Fruit fly (Drosophila melanogaster) whole organism, embryonic: ENCODE results near the gene Ets97D.

ENCODE experiments used
- Atf-2 ChIP-seq: fragments of 200-800 bp; sonication (Bioruptor generic); optimal IDR thresholded peaks from 2 replicates; lab custom pipeline; 2016; ENCODE audit warnings: missing biosample characterization, missing genetic modification characterization
- Bteb2 ChIP-seq: fragments of 200-800 bp; sonication (Bioruptor generic); optimal IDR thresholded peaks from 2 replicates; lab custom pipeline; 2016; ENCODE audit warnings: missing biosample characterization, missing genetic modification characterization
- CG10321 ChIP-seq: fragments of 200-800 bp; sonication (Bioruptor generic); IDR thresholded peaks from 2 replicates; pipeline ENCODE4 v1.3.6; 2022; ENCODE audit warnings: missing biosample characterization, missing genetic modification characterization
- CG11093 ChIP-seq: fragments of 200-800 bp; sonication (Bioruptor generic); IDR thresholded peaks from 3 replicates; pipeline ENCODE4 v1.3.6; 2022; ENCODE audit warnings: missing biosample characterization, missing genetic modification characterization
- CG12942 ChIP-seq: fragments of 200-800 bp; sonication (Bioruptor generic); optimal IDR thresholded peaks from 3 replicates; lab custom pipeline; 2016; ENCODE audit warnings: missing biosample characterization, missing genetic modification characterization
- CG13894 ChIP-seq: fragments of 200-800 bp; sonication (Bioruptor generic); optimal IDR thresholded peaks from 3 replicates; lab custom pipeline; 2018; ENCODE audit warnings: missing biosample characterization, mild to moderate bottlenecking, missing genetic modification characterization, moderate library complexity
- CG15514 ChIP-seq: fragments of 200-800 bp; sonication (Bioruptor generic); optimal IDR thresholded peaks from 3 replicates; lab custom pipeline; 2017; ENCODE audit warnings: missing biosample characterization, missing genetic modification characterization, mild to moderate bottlenecking, moderate library complexity, missing genetic modification reagents
- CG16779 ChIP-seq: fragments of 200-800 bp; sonication (Bioruptor generic); IDR thresholded peaks from 2 replicates; pipeline ENCODE4 v1.3.6; 2022; ENCODE audit warnings: missing biosample characterization, missing genetic modification characterization
- CG18619 ChIP-seq: fragments of 200-800 bp; sonication (Bioruptor generic); optimal IDR thresholded peaks from 3 replicates; lab custom pipeline; 2017; ENCODE audit warnings: missing biosample characterization, mild to moderate bottlenecking, missing genetic modification characterization
- CG2116 ChIP-seq: fragments of 200-800 bp; sonication (Bioruptor generic); optimal IDR thresholded peaks from 3 replicates; lab custom pipeline; 2018; ENCODE audit warnings: missing biosample characterization, mild to moderate bottlenecking, missing genetic modification characterization
- CG2712 ChIP-seq: fragments of 200-800 bp; optimal IDR thresholded peaks from 3 replicates; lab custom pipeline; 2019; ENCODE audit warnings: missing biosample characterization, mild to moderate bottlenecking, missing genetic modification characterization, moderate library complexity
- CG30403 ChIP-seq: fragments of 200-800 bp; sonication (Bioruptor generic); optimal IDR thresholded peaks from 3 replicates; lab custom pipeline; 2016; ENCODE audit warnings: missing biosample characterization, missing genetic modification characterization
- CG3407 ChIP-seq: fragments of 200-800 bp; sonication (Bioruptor generic); optimal IDR thresholded peaks from 2 replicates; lab custom pipeline; 2018; ENCODE audit warnings: missing biosample characterization, mild to moderate bottlenecking, missing genetic modification characterization
- CG34224 ChIP-seq: fragments of 200-800 bp; sonication (Bioruptor generic); IDR thresholded peaks from 3 replicates; pipeline ENCODE4 v1.3.6; 2022; ENCODE audit warnings: missing biosample characterization, missing genetic modification characterization; ENCODE audit not compliant: partially characterized antibody
- CG4360 ChIP-seq: fragments of 200-800 bp; sonication (Bioruptor generic); IDR thresholded peaks from 2 replicates; pipeline ENCODE4 v1.3.6; 2022; ENCODE audit warnings: missing biosample characterization, missing genetic modification characterization
- CG4424 ChIP-seq: fragments of 200-800 bp; sonication (Bioruptor generic); optimal IDR thresholded peaks from 3 replicates; lab custom pipeline; 2016; ENCODE audit warnings: missing biosample characterization, missing genetic modification characterization
- CG6654 ChIP-seq: fragments of 200-800 bp; sonication (Bioruptor generic); optimal IDR thresholded peaks from 2 replicates; lab custom pipeline; 2017; ENCODE audit warnings: missing biosample characterization, mild to moderate bottlenecking, missing genetic modification characterization
- CG6765 ChIP-seq: fragments of 200-800 bp; sonication (Bioruptor generic); optimal IDR thresholded peaks from 3 replicates; lab custom pipeline; 2017; ENCODE audit warnings: missing biosample characterization, mild to moderate bottlenecking, missing genetic modification characterization
- CG7271 ChIP-seq: fragments of 200-800 bp; sonication (Bioruptor generic); optimal IDR thresholded peaks from 2 replicates; lab custom pipeline; 2018; ENCODE audit warnings: missing biosample characterization, mild to moderate bottlenecking, missing genetic modification characterization, moderate library complexity
- CG7745 ChIP-seq: fragments of 200-800 bp; sonication (Bioruptor generic); optimal IDR thresholded peaks from 2 replicates; lab custom pipeline; 2018; ENCODE audit warnings: missing biosample characterization, mild to moderate bottlenecking, missing genetic modification characterization, moderate library complexity
- CG7987 ChIP-seq: fragments of 200-800 bp; sonication (Bioruptor generic); optimal IDR thresholded peaks from 2 replicates; lab custom pipeline; 2018; ENCODE audit warnings: missing biosample characterization, mild to moderate bottlenecking, missing genetic modification characterization, moderate library complexity
- CG8944 ChIP-seq: fragments of 200-800 bp; sonication (Bioruptor generic); optimal IDR thresholded peaks from 3 replicates; lab custom pipeline; 2016; ENCODE audit warnings: missing biosample characterization, missing genetic modification characterization
- CG9727 ChIP-seq: fragments of 200-800 bp; sonication (Bioruptor generic); optimal IDR thresholded peaks from 3 replicates; lab custom pipeline; 2017; ENCODE audit warnings: missing biosample characterization, mild to moderate bottlenecking, missing genetic modification characterization
- D ChIP-seq, 2 experiments: fragments of 200-800 bp in 1 of 2; fragments of >200 bp in 1 of 2; sonication (Bioruptor generic) in 1 of 2; optimal IDR thresholded peaks; 2 replicates in 1 of 2; 3 replicates in 1 of 2; lab custom pipeline; 2017; ENCODE audit warnings: mild to moderate bottlenecking in 1 of 2, missing biosample characterization in 1 of 2, missing genetic modification characterization in 1 of 2, missing genetic modification reagents in 1 of 2
- Dad ChIP-seq: fragments of 200-800 bp; sonication (Bioruptor generic); optimal IDR thresholded peaks from 3 replicates; lab custom pipeline; 2016; ENCODE audit warnings: missing biosample characterization, missing genetic modification characterization
- Dfd ChIP-seq, 2 experiments: fragments of >200 bp; optimal IDR thresholded peaks; 2 replicates each; lab custom pipeline; 2017; ENCODE audit warnings: missing biosample characterization in 2 of 2, missing genetic modification characterization in 2 of 2
- Dp ChIP-seq: fragments of 200-800 bp; sonication (Bioruptor generic); optimal IDR thresholded peaks from 2 replicates; lab custom pipeline; 2018; ENCODE audit warnings: missing biosample characterization, mild to moderate bottlenecking, missing genetic modification characterization, moderate library complexity
- Dref ChIP-seq: fragments of 200-800 bp; sonication (Bioruptor generic); IDR thresholded peaks from 2 replicates; pipeline ENCODE4 v1.3.6; 2022; ENCODE audit warnings: missing biosample characterization, missing genetic modification characterization
- Gsc ChIP-seq: fragments of 200-800 bp; sonication (Bioruptor generic); IDR thresholded peaks from 2 replicates; pipeline ENCODE4 v1.3.6; 2022; ENCODE audit warnings: missing biosample characterization, missing genetic modification characterization
- HLH3B ChIP-seq: fragments of 200-800 bp; sonication (Bioruptor generic); IDR thresholded peaks from 2 replicates; pipeline ENCODE4 v1.3.6; 2022; ENCODE audit warnings: missing biosample characterization, missing genetic modification characterization
- Hand ChIP-seq: fragments of 200-800 bp; sonication (Bioruptor generic); optimal IDR thresholded peaks from 2 replicates; lab custom pipeline; 2017; ENCODE audit warnings: mild to moderate bottlenecking, missing biosample characterization, missing genetic modification reagents, missing genetic modification characterization
- Hr39 ChIP-seq: fragments of >200 bp; optimal IDR thresholded peaks from 2 replicates; lab custom pipeline; 2017
- Med ChIP-seq: fragments of 200-800 bp; sonication (Bioruptor generic); peaks from one replicate; lab custom pipeline; 2016; ENCODE audit warnings: missing biosample characterization, missing genetic modification characterization, mild to moderate bottlenecking, inconsistent platforms, moderate library complexity
- NC2α ChIP-seq: fragments of 200-800 bp; sonication (Bioruptor generic); optimal IDR thresholded peaks from 2 replicates; lab custom pipeline; 2016; ENCODE audit warnings: missing biosample characterization, missing genetic modification characterization
- NK7.1 ChIP-seq: fragments of 200-800 bp; sonication (Bioruptor generic); optimal IDR thresholded peaks from 3 replicates; lab custom pipeline; 2016; ENCODE audit warnings: missing biosample characterization, missing genetic modification characterization
- Xbp1 ChIP-seq: fragments of 200-800 bp; sonication (Bioruptor generic); optimal IDR thresholded peaks from 3 replicates; lab custom pipeline; 2016; ENCODE audit warnings: missing biosample characterization, mild to moderate bottlenecking, missing genetic modification characterization
- bowl ChIP-seq: fragments of 200-800 bp; sonication (Bioruptor generic); IDR thresholded peaks from 2 replicates; pipeline ENCODE4 v1.3.6; 2022; ENCODE audit warnings: missing biosample characterization, missing genetic modification characterization
- danr ChIP-seq: fragments of 200-800 bp; sonication (Bioruptor generic); IDR thresholded peaks from 2 replicates; pipeline ENCODE4 v1.3.6; 2022; ENCODE audit warnings: missing biosample characterization, missing genetic modification characterization
- esg ChIP-seq: fragments of 200-800 bp; sonication (Bioruptor generic); conservative IDR thresholded peaks from 2 replicates; pipeline ENCODE4 v1.3.6; 2022; ENCODE audit warnings: missing biosample characterization, missing genetic modification characterization
- kah ChIP-seq: fragments of 200-800 bp; sonication (Bioruptor generic); optimal IDR thresholded peaks from 2 replicates; lab custom pipeline; 2018; ENCODE audit warnings: missing biosample characterization, mild to moderate bottlenecking, missing genetic modification characterization
- lola ChIP-seq, 3 experiments: fragments of >200 bp in 2 of 3; fragments of 200-800 bp in 1 of 3; sonication (Bioruptor generic) in 1 of 3; optimal IDR thresholded peaks; 2 replicates each; lab custom pipeline; 2017 to 2019; ENCODE audit warnings: missing biosample characterization in 3 of 3, missing genetic modification characterization in 3 of 3, mild to moderate bottlenecking in 1 of 3, moderate library complexity in 1 of 3
- mirr ChIP-seq: fragments of 200-800 bp; sonication (Bioruptor generic); optimal IDR thresholded peaks from 3 replicates; lab custom pipeline; 2018; ENCODE audit warnings: missing biosample characterization, mild to moderate bottlenecking, missing genetic modification characterization
- pb ChIP-seq: fragments of 200-800 bp; sonication (Bioruptor generic); optimal IDR thresholded peaks from 3 replicates; lab custom pipeline; 2016; ENCODE audit warnings: missing biosample characterization, missing genetic modification characterization
- pzg ChIP-seq: fragments of 200-800 bp; sonication (Bioruptor generic); optimal IDR thresholded peaks from 3 replicates; lab custom pipeline; 2018; ENCODE audit warnings: missing biosample characterization, mild to moderate bottlenecking, missing genetic modification characterization, moderate library complexity
- repo ChIP-seq: fragments of 200-800 bp; sonication (Bioruptor generic); optimal IDR thresholded peaks from 2 replicates; lab custom pipeline; 2016; ENCODE audit warnings: missing biosample characterization, missing genetic modification characterization
- row ChIP-seq: fragments of 200-800 bp; sonication (Bioruptor generic); IDR thresholded peaks from 3 replicates; pipeline ENCODE4 v1.3.6; 2022; ENCODE audit warnings: missing biosample characterization, missing genetic modification characterization
- sens ChIP-seq: fragments of 200-800 bp; sonication (Bioruptor generic); peaks from one replicate; lab custom pipeline; 2016; ENCODE audit warnings: missing biosample characterization, missing genetic modification characterization
- sob ChIP-seq: fragments of 200-800 bp; sonication (Bioruptor generic); IDR thresholded peaks from 2 replicates; pipeline ENCODE4 v1.3.6; 2022; ENCODE audit warnings: missing biosample characterization, missing genetic modification characterization
- sr ChIP-seq: fragments of 200-800 bp; sonication (Bioruptor generic); IDR thresholded peaks from 3 replicates; pipeline ENCODE4 v1.3.6; 2022; ENCODE audit warnings: missing biosample characterization, missing genetic modification characterization
- stwl ChIP-seq: fragments of 200-800 bp; sonication (Bioruptor generic); optimal IDR thresholded peaks from 3 replicates; lab custom pipeline; 2018; ENCODE audit warnings: missing biosample characterization, mild to moderate bottlenecking, missing genetic modification characterization, moderate library complexity
- toy ChIP-seq: fragments of 200-800 bp; sonication (Bioruptor generic); IDR thresholded peaks from 2 replicates; pipeline ENCODE4 v1.3.6; 2022; ENCODE audit warnings: missing biosample characterization, missing genetic modification characterization

Ets97D gene

DNA sequence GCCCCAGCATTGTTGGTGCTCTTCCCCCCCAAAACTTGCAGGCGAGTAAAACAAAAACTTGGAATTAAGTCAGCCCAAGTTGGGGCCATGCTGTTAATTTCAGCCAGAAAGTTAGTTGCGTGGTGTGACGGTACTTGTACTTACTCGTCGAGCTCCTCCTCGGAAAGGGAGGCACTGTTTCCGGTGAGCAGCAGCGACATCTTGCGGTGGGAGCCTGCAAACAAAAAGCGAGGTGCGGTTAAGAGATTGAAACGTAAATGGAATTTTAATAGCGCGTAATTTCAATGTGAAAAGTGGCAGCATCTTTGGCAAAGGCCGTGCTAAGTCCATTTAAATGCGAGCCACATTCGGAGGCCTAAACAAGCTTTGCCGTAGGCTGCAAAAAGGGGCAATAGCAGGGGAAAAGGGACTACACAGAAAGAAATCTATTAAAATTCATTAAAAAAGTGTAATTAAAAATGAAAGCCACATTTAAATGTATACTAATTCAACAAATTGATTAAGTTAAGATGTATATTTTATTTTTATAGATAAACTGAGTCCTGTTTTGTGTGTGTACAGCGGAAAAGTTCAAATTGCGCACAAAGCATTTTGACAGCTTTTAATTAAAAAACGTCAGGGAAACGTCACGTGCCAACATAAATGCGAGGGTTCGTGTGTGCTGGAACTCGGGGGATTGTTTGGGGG lies 43.8 kb upstream of the Ets97D start (continued):
- TF ChIP-seq CG7987 (GFP tag; lab: Kevin White, UChicago): no peak
- TF ChIP-seq kah (GFP tag; lab: Kevin White, UChicago): no peak
- no peak for TF ChIP-seq CG12942 (GFP tag; lab: Kevin White, UChicago)
- TF ChIP-seq bowl: no peak
- peak; percentile 25 for TF ChIP-seq pb (GFP tag; lab: Kevin White, UChicago)
- no peak for TF ChIP-seq pzg (GFP tag; lab: Kevin White, UChicago)
- no peak for TF ChIP-seq Bteb2 (GFP tag; lab: Kevin White, UChicago)
- TF ChIP-seq sr (GFP tag; lab: Robert Waterston, UW): no peak
- TF ChIP-seq CG11093: no peak
- TF ChIP-seq CG8944 (GFP tag; lab: Kevin White, UChicago): no peak
- no peak for TF ChIP-seq CG18619 (GFP tag; lab: Kevin White, UChicago)
- TF ChIP-seq Gsc (GFP tag; lab: Robert Waterston, UW): no peak
- no peak for TF ChIP-seq Dp (GFP tag; lab: Kevin White, UChicago)
- TF ChIP-seq Hand (GFP tag; lab: Kevin White, UChicago): no peak
- no peak for TF ChIP-seq CG15514 (GFP tag; lab: Kevin White, UChicago)
- TF ChIP-seq row: peak; percentile 21; the same call in 1 of the 3 replicates
- no peak for TF ChIP-seq CG2712 (tag; lab: Kevin White, UChicago)
- TF ChIP-seq CG6765 (GFP tag; lab: Kevin White, UChicago): peak; percentile 36
- no peak for TF ChIP-seq CG4424 (GFP tag; lab: Kevin White, UChicago)
- no peak for TF ChIP-seq lola (GFP tag; optimal IDR thresholded peaks at IDR 0.05; lab: Kevin White, UChicago)
- no peak for TF ChIP-seq sob (GFP tag; lab: Robert Waterston, UW)
- TF ChIP-seq Med (GFP tag; lab: Kevin White, UChicago): peak; percentile 69
- no peak for TF ChIP-seq CG3407 (GFP tag; lab: Kevin White, UChicago)
- no peak for TF ChIP-seq NC2α (GFP tag; lab: Kevin White, UChicago)
- TF ChIP-seq danr (GFP tag; lab: Robert Waterston, UW): no peak
- no peak for TF ChIP-seq CG16779 (GFP tag; lab: Robert Waterston, UW)
- TF ChIP-seq CG7745 (tag; lab: Kevin White, UChicago): no peak
- no peak for TF ChIP-seq HLH3B (GFP tag; lab: Robert Waterston, UW)
- no peak for TF ChIP-seq CG7271 (tag; lab: Kevin White, UChicago)
- TF ChIP-seq CG2116 (GFP tag; lab: Kevin White, UChicago): no peak
- TF ChIP-seq toy (GFP tag; lab: Robert Waterston, UW): no peak
- no peak for TF ChIP-seq CG4360 (GFP tag; lab: Robert Waterston, UW)
- no peak for TF ChIP-seq CG10321 (GFP tag; lab: Robert Waterston, UW)
- no peak for TF ChIP-seq CG13894 (tag; lab: Kevin White, UChicago)
- TF ChIP-seq Dad (GFP tag; lab: Kevin White, UChicago): no peak
- no peak for TF ChIP-seq NK7.1 (GFP tag; lab: Kevin White, UChicago)
- no peak for TF ChIP-seq CG34224
- TF ChIP-seq esg (GFP tag; lab: Robert Waterston, UW): no peak
- no peak for TF ChIP-seq D (optimal IDR thresholded peaks at IDR 0.05; lab: Kevin White, UChicago)
- no peak for TF ChIP-seq D (GFP tag; optimal IDR thresholded peaks at IDR 0.05; lab: Kevin White, UChicago)
- no peak for TF ChIP-seq stwl (tag; lab: Kevin White, UChicago)
- TF ChIP-seq mirr: no peak
- no peak for TF ChIP-seq Hr39 (lab: Kevin White, UChicago)
- peak; percentile 62 for TF ChIP-seq sens
- TF ChIP-seq CG6654 (GFP tag; lab: Kevin White, UChicago): no peak
- no peak for TF ChIP-seq Atf-2
- no peak for TF ChIP-seq CG30403 (GFP tag; lab: Kevin White, UChicago)
- TF ChIP-seq Dref: no peak
- no peak for TF ChIP-seq CG9727 (GFP tag; lab: Kevin White, UChicago)
- no peak for TF ChIP-seq Xbp1 (GFP tag; lab: Kevin White, UChicago)
- TF ChIP-seq repo (GFP tag; lab: Kevin White, UChicago): no peak
- no peak for TF ChIP-seq Dfd (GFP tag; optimal IDR thresholded peaks at IDR 0.05; lab: Kevin White, UChicago)
